Worm (Caenorhabditis elegans): ENCODE data around the gene cnk-1.

Gene cnk-1

ce11 chrIII:10270778-10271307, at the start of gene cnk-1 (continued):
- TF ChIP-seq sptf-2 (GFP tag; optimal IDR thresholded peaks at IDR 0.05) (no peak), ama-1 (optimal IDR thresholded peaks at IDR 0.05) (no peak), ama-1 (GFP tag; optimal IDR thresholded peaks at IDR 0.05) (no peak), nfya-2 (GFP tag; IDR thresholded peaks at IDR 0.05) (peak; percentile 91), F55B11.4 (tag; optimal IDR thresholded peaks at IDR 0.05; ENCODE audit: borderline replicate concordance, insufficient read depth) (no peak), ztf-3 (GFP tag; optimal IDR thresholded peaks at IDR 0.05) (no peak), egrh-3 (GFP tag; IDR thresholded peaks at IDR 0.05) (peak; percentile 88), snpc-1.3 (tag; optimal IDR thresholded peaks at IDR 0.05; ENCODE audit: insufficient read depth) (no peak), ceh-79 (tag; optimal IDR thresholded peaks at IDR 0.05) (no peak), T07F8.4 (tag; optimal IDR thresholded peaks at IDR 0.05) (peak; percentile 7), zfh-2 (GFP tag; conservative IDR thresholded peaks at IDR 0.05) (peak; percentile 81), attf-3 (GFP tag; conservative IDR thresholded peaks at IDR 0.05) (peak; percentile 80), snpc-4 (GFP tag; optimal IDR thresholded peaks at IDR 0.05) (no peak), snpc-4 (tag; optimal IDR thresholded peaks at IDR 0.05) (peak in 2 of 4 experiments; percentile 56 to 76), attf-6 (GFP tag; IDR thresholded peaks at IDR 0.05) (peak; percentile 81), lsy-27 (tag; optimal IDR thresholded peaks at IDR 0.05; ENCODE audit: borderline replicate concordance, insufficient read depth) (no peak), K11D2.4 (GFP tag; IDR thresholded peaks at IDR 0.05) (peak; percentile 98), F52B5.7 (tag; optimal IDR thresholded peaks at IDR 0.05) (peak; percentile 30), lin-35 (GFP tag; optimal IDR thresholded peaks at IDR 0.05) (peak in 1 of 3 experiments; percentile 29), Y79H2A.3 (GFP tag; conservative IDR thresholded peaks at IDR 0.05) (peak; percentile 86), mel-28 (tag; optimal IDR thresholded peaks at IDR 0.05; ENCODE audit: borderline replicate concordance) (no peak), ZK185.1 (tag; optimal IDR thresholded peaks at IDR 0.05; ENCODE audit: poor library complexity, severe bottlenecking) (peak; percentile 89), nhr-179 (tag; optimal IDR thresholded peaks at IDR 0.05) (no peak), ceh-91 (GFP tag; IDR thresholded peaks at IDR 0.05) (peak; percentile 95), fkh-3 (tag; optimal IDR thresholded peaks at IDR 0.05) (no peak), egl-18 (GFP tag; IDR thresholded peaks at IDR 0.05) (peak; percentile 93), ets-4 (GFP tag; optimal IDR thresholded peaks at IDR 0.05) (no peak), lsl-1 (GFP tag; optimal IDR thresholded peaks at IDR 0.05) (peak; percentile 68), zim-3 (tag; optimal IDR thresholded peaks at IDR 0.05) (peak; percentile 76), cebp-1 (GFP tag; IDR thresholded peaks at IDR 0.05) (peak; percentile 85), cebp-1 (tag; optimal IDR thresholded peaks at IDR 0.05) (peak; percentile 77), efl-1 (GFP tag; optimal IDR thresholded peaks at IDR 0.05) (peak; percentile 17), athp-1 (tag; optimal IDR thresholded peaks at IDR 0.05) (peak; percentile 83), ztf-28 (GFP tag; IDR thresholded peaks at IDR 0.05) (peak; percentile 99), pha-4 (tag; optimal IDR thresholded peaks at IDR 0.05) (no peak), ceh-27 (GFP tag; optimal IDR thresholded peaks at IDR 0.05) (peak; percentile 89), F57C9.4 (tag; optimal IDR thresholded peaks at IDR 0.05) (no peak), ztf-26 (tag; optimal IDR thresholded peaks at IDR 0.05) (peak; percentile 26), tbp1 (GFP tag; optimal IDR thresholded peaks at IDR 0.05) (peak; percentile 67), F39B2.1 (GFP tag; IDR thresholded peaks at IDR 0.05) (peak; percentile 81), hmg-20 (GFP tag; IDR thresholded peaks at IDR 0.05) (peak; percentile 96), mes-4 (tag; optimal IDR thresholded peaks at IDR 0.05) (no peak), chd-7 (tag; optimal IDR thresholded peaks at IDR 0.05) (peak; percentile 57), mxl-1 (tag; optimal IDR thresholded peaks at IDR 0.05) (no peak), repo-1 (tag; optimal IDR thresholded peaks at IDR 0.05) (peak; percentile 60), madf-8 (GFP tag; conservative IDR thresholded peaks at IDR 0.05) (peak; percentile 93), lin-40 (tag; optimal IDR thresholded peaks at IDR 0.05) (peak; percentile 80), ccch-3 (GFP tag; optimal IDR thresholded peaks at IDR 0.05) (peak; percentile 47), sdz-38 (tag; optimal IDR thresholded peaks at IDR 0.05) (no peak)

Measured in whole organism, young adult.